Worm (Caenorhabditis elegans): ENCODE results near the gene Y41G9A.5.

ce11 chrX:2996318-2996717 is 49.9 kb downstream of the Y41G9A.5 start:
- TF ChIP-seq ceh-36 (tag; optimal IDR thresholded peaks at IDR 0.05): no peak
- TF ChIP-seq scrt-1 (GFP tag; IDR thresholded peaks at IDR 0.05): no peak
- no peak for TF ChIP-seq sea-1 (GFP tag; conservative IDR thresholded peaks at IDR 0.05)
- no peak for TF ChIP-seq pes-1 (GFP tag; IDR thresholded peaks at IDR 0.05)
- TF ChIP-seq ets-7 (tag; optimal IDR thresholded peaks at IDR 0.05): no peak
- TF ChIP-seq F13C5.2 (tag; optimal IDR thresholded peaks at IDR 0.05): no peak
- TF ChIP-seq flt-1 (GFP tag; IDR thresholded peaks at IDR 0.05): no peak
- TF ChIP-seq aly-1 (tag; optimal IDR thresholded peaks at IDR 0.05): no peak
- no peak for TF ChIP-seq ama-1 (optimal IDR thresholded peaks at IDR 0.05)
- no peak for TF ChIP-seq tbx-37 (GFP tag; conservative IDR thresholded peaks at IDR 0.05)
- TF ChIP-seq hmbx-1 (tag; optimal IDR thresholded peaks at IDR 0.05): no peak
- TF ChIP-seq tbx-11 (GFP tag; IDR thresholded peaks at IDR 0.05): no peak
